Fruit fly (Drosophila melanogaster) whole organism: Measurements from ENCODE around the gene CG18549.

Experiments
- CG8478 ChIP-seq: fragments of >200 bp; optimal IDR thresholded peaks from 2 replicates; lab custom pipeline; 2018; ENCODE audit warnings: inconsistent platforms
- EcR ChIP-seq, 2 experiments: fragments of >200 bp; optimal IDR thresholded peaks; 2 replicates each; lab custom pipeline; 2017; ENCODE audit warnings: missing biosample characterization in 2 of 2, missing genetic modification characterization in 2 of 2, missing genetic modification reagents in 2 of 2

- no peak for TF ChIP-seq EcR (GFP tag; optimal IDR thresholded peaks at IDR 0.05; lab: Kevin White, UChicago)
- peak; percentile 7 for TF ChIP-seq CG8478
These were observed 6.2 kb upstream of the CG18549 start for dm6 chr3R:12442601-12443533.
